Fruit fly (Drosophila melanogaster) S2 (cell line): ENCODE results near the gene Jarid2.

Experiments
- CG8478 ChIP-seq: fragments of >200 bp; optimal IDR thresholded peaks from 2 replicates; lab custom pipeline; 2018
- CTCF ChIP-seq, 2 experiments: fragments of >200 bp; optimal IDR thresholded peaks; 2 replicates each; lab custom pipeline; 2018

- no peak for TF ChIP-seq CG8478 (lab: Kevin White, UChicago)
- TF ChIP-seq CTCF (optimal IDR thresholded peaks at IDR 0.05; lab: Kevin White, UChicago): no peak
Measured at dm6 chr3L:9489627-9490026, 12.8 kb downstream of the Jarid2 start.
